Worm (Caenorhabditis elegans) whole organism, midembryonic: ENCODE data around the gene F40G9.6.

Source experiments
- flt-1 ChIP-seq: fragments of 200-800 bp; sonication (Bioruptor generic); IDR thresholded peaks from 2 replicates; pipeline ENCODE4 v1.3.6; 2022; ENCODE audit warnings: missing genetic modification characterization, missing compliant biosample characterization
- ref-1 ChIP-seq: fragments of 200-800 bp; sonication (Bioruptor generic); conservative IDR thresholded peaks from 2 replicates; pipeline ENCODE4 v1.3.6; 2022; ENCODE audit warnings: missing genetic modification reagents, missing genetic modification characterization, missing compliant biosample characterization

DNA sequence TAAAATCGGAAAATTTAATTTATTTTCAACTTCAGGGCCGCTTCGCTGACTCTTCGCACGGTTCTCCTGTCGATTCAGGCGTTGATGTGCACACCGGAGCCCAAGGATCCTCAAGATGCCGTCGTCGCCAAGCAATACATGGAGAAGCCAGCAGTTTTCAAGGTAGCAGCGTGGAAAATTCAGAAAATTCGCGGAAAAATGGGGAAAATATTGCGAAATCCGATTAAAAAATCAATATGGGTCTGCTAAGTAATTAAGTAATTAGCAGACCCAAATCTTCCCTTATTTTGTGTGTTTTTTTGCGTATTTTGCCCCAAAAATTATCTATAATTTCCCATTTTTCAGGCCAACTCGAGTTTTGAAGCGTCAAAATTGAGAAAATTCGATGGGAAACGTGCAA, 9.9 kb downstream of the F40G9.6 start:
- TF ChIP-seq ref-1 (GFP tag; lab: Robert Waterston, UW) (no peak), flt-1 (GFP tag; lab: Robert Waterston, UW) (no peak)
